Fruit fly (Drosophila melanogaster) whole organism, embryonic: ENCODE measurements around the gene CG13850.

ENCODE experiments used
- ATbp ChIP-seq: fragments of 200-800 bp; sonication (Bioruptor generic); optimal IDR thresholded peaks from 2 replicates; lab custom pipeline; 2017; ENCODE audit warnings: missing biosample characterization, mild to moderate bottlenecking, missing genetic modification characterization, missing genetic modification reagents
- Ada2b ChIP-seq: fragments of 200-800 bp; sonication (Bioruptor generic); IDR thresholded peaks from 2 replicates; pipeline ENCODE4 v1.3.6; 2022; ENCODE audit warnings: missing biosample characterization, missing genetic modification characterization
- Aef1 ChIP-seq: fragments of 200-800 bp; sonication (Bioruptor generic); IDR thresholded peaks from 3 replicates; pipeline ENCODE4 v1.3.6; 2022; ENCODE audit warnings: missing biosample characterization, missing genetic modification characterization
- CG10147 ChIP-seq: fragments of 200-800 bp; sonication (Bioruptor generic); optimal IDR thresholded peaks from 2 replicates; lab custom pipeline; 2019; ENCODE audit warnings: missing biosample characterization, mild to moderate bottlenecking, missing genetic modification characterization, moderate library complexity
- CG11723 ChIP-seq: fragments of 200-800 bp; sonication (Bioruptor generic); optimal IDR thresholded peaks from 2 replicates; lab custom pipeline; 2017; ENCODE audit warnings: missing biosample characterization, mild to moderate bottlenecking, missing genetic modification characterization
- CG12391 ChIP-seq: fragments of 200-800 bp; sonication (Bioruptor generic); optimal IDR thresholded peaks from 3 replicates; lab custom pipeline; 2018; ENCODE audit warnings: missing biosample characterization, mild to moderate bottlenecking, missing genetic modification characterization, moderate library complexity
- CG16779 ChIP-seq: fragments of 200-800 bp; sonication (Bioruptor generic); IDR thresholded peaks from 2 replicates; pipeline ENCODE4 v1.3.6; 2022; ENCODE audit warnings: missing biosample characterization, missing genetic modification characterization
- CG16813 ChIP-seq: fragments of 200-800 bp; sonication (Bioruptor generic); IDR thresholded peaks from 3 replicates; pipeline ENCODE4 v1.3.6; 2022; ENCODE audit warnings: missing biosample characterization, missing genetic modification characterization; ENCODE audit not compliant: partially characterized antibody
- CG16815 ChIP-seq: fragments of 200-800 bp; sonication (Bioruptor generic); optimal IDR thresholded peaks from 3 replicates; lab custom pipeline; 2017; ENCODE audit warnings: missing biosample characterization, mild to moderate bottlenecking, missing genetic modification characterization
- CG16863 ChIP-seq: fragments of 200-800 bp; sonication (Bioruptor generic); optimal IDR thresholded peaks from 3 replicates; lab custom pipeline; 2016; ENCODE audit warnings: missing biosample characterization, missing genetic modification characterization
- CG18476 ChIP-seq: fragments of 200-800 bp; sonication (Bioruptor generic); optimal IDR thresholded peaks from 2 replicates; lab custom pipeline; 2016; ENCODE audit warnings: missing biosample characterization, mild to moderate bottlenecking, missing genetic modification characterization
- CG31365 ChIP-seq: fragments of 200-800 bp; sonication (Bioruptor generic); optimal IDR thresholded peaks from 2 replicates; lab custom pipeline; 2018; ENCODE audit warnings: missing biosample characterization, mild to moderate bottlenecking, missing genetic modification characterization
- CG32532 ChIP-seq: fragments of 200-800 bp; sonication (Bioruptor generic); IDR thresholded peaks from 2 replicates; pipeline ENCODE4 v1.3.6; 2022; ENCODE audit warnings: missing biosample characterization, missing genetic modification characterization
- CG32772 ChIP-seq: fragments of 200-800 bp; sonication (Bioruptor generic); IDR thresholded peaks from 2 replicates; pipeline ENCODE4 v1.3.6; 2022; ENCODE audit warnings: missing biosample characterization, missing genetic modification characterization
- CG42726 ChIP-seq: fragments of 200-800 bp; sonication (Bioruptor generic); IDR thresholded peaks from 2 replicates; pipeline ENCODE4 v1.3.6; 2022; ENCODE audit warnings: missing biosample characterization, missing genetic modification characterization; ENCODE audit not compliant: partially characterized antibody
- CG6272 ChIP-seq: fragments of 200-800 bp; sonication (Bioruptor generic); IDR thresholded peaks from 2 replicates; pipeline ENCODE4 v1.3.6; 2022; ENCODE audit warnings: missing biosample characterization, missing genetic modification characterization
- CG6683 ChIP-seq: fragments of 200-800 bp; sonication (Bioruptor generic); optimal IDR thresholded peaks from 2 replicates; lab custom pipeline; 2017; ENCODE audit warnings: missing biosample characterization, mild to moderate bottlenecking, missing genetic modification characterization, missing genetic modification reagents
- CG8281 ChIP-seq: fragments of 200-800 bp; sonication (Bioruptor generic); optimal IDR thresholded peaks from 2 replicates; lab custom pipeline; 2018; ENCODE audit warnings: missing biosample characterization, mild to moderate bottlenecking, missing genetic modification characterization, moderate library complexity
- CG8388 ChIP-seq: fragments of 200-800 bp; sonication (Bioruptor generic); optimal IDR thresholded peaks from 2 replicates; lab custom pipeline; 2019; ENCODE audit warnings: missing biosample characterization, mild to moderate bottlenecking, missing genetic modification characterization, moderate library complexity
- CG8924 ChIP-seq: fragments of 200-800 bp; optimal IDR thresholded peaks from 3 replicates; lab custom pipeline; 2019; ENCODE audit warnings: missing biosample characterization, mild to moderate bottlenecking, missing genetic modification characterization, moderate library complexity
- D19B ChIP-seq: fragments of 200-800 bp; sonication (Bioruptor generic); optimal IDR thresholded peaks from 2 replicates; lab custom pipeline; 2017; ENCODE audit warnings: missing biosample characterization, mild to moderate bottlenecking, missing genetic modification characterization
- Dfd ChIP-seq, 2 experiments: fragments of >200 bp; optimal IDR thresholded peaks; 2 replicates each; lab custom pipeline; 2017; ENCODE audit warnings: missing biosample characterization in 2 of 2, missing genetic modification characterization in 2 of 2
- Gug ChIP-seq: fragments of 200-800 bp; sonication (Bioruptor generic); IDR thresholded peaks from 4 replicates; pipeline ENCODE4 v1.3.6; 2022; ENCODE audit warnings: missing biosample characterization, missing genetic modification characterization
- HLH4C ChIP-seq: fragments of 200-800 bp; sonication (Bioruptor generic); IDR thresholded peaks from 3 replicates; pipeline ENCODE4 v1.3.6; 2022; ENCODE audit warnings: missing biosample characterization, missing genetic modification characterization; ENCODE audit not compliant: partially characterized antibody
- Med ChIP-seq: fragments of 200-800 bp; sonication (Bioruptor generic); peaks from one replicate; lab custom pipeline; 2016; ENCODE audit warnings: missing biosample characterization, missing genetic modification characterization, mild to moderate bottlenecking, inconsistent platforms, moderate library complexity
- Mrtf ChIP-seq: fragments of 200-800 bp; sonication (Bioruptor generic); IDR thresholded peaks from 3 replicates; pipeline ENCODE4 v1.3.6; 2022; ENCODE audit warnings: missing biosample characterization, missing genetic modification characterization
- Oli ChIP-seq: fragments of 200-800 bp; sonication (Bioruptor generic); optimal IDR thresholded peaks from 2 replicates; lab custom pipeline; 2018; ENCODE audit warnings: missing biosample characterization, mild to moderate bottlenecking, missing genetic modification characterization, moderate library complexity
- Opbp ChIP-seq: fragments of 200-800 bp; sonication (Bioruptor generic); IDR thresholded peaks from 3 replicates; pipeline ENCODE4 v1.3.6; 2022; ENCODE audit warnings: missing biosample characterization, missing genetic modification characterization; ENCODE audit not compliant: partially characterized antibody
- Poxn ChIP-seq: fragments of 200-800 bp; sonication (Bioruptor generic); IDR thresholded peaks from 2 replicates; pipeline ENCODE4 v1.3.6; 2022; ENCODE audit warnings: missing biosample characterization, missing genetic modification characterization
- Sry-β ChIP-seq: fragments of 200-800 bp; sonication (Bioruptor generic); optimal IDR thresholded peaks from 2 replicates; lab custom pipeline; 2018; ENCODE audit warnings: missing biosample characterization, mild to moderate bottlenecking, missing genetic modification characterization, moderate library complexity
- abd-A ChIP-seq: fragments of 200-800 bp; sonication (Bioruptor generic); optimal IDR thresholded peaks from 3 replicates; lab custom pipeline; 2019; ENCODE audit warnings: missing biosample characterization, mild to moderate bottlenecking, missing genetic modification characterization, moderate library complexity
- bcd ChIP-seq: fragments of 200-800 bp; sonication (Bioruptor generic); optimal IDR thresholded peaks from 2 replicates; lab custom pipeline; 2017; ENCODE audit warnings: missing biosample characterization, mild to moderate bottlenecking, missing genetic modification characterization
- bsh ChIP-seq, 2 experiments: fragments of 200-800 bp; sonication (Bioruptor generic); optimal IDR thresholded peaks; 2 replicates each; lab custom pipeline; 2017 to 2018; ENCODE audit warnings: mild to moderate bottlenecking in 2 of 2, missing biosample characterization in 2 of 2, missing genetic modification characterization in 2 of 2, moderate library complexity in 1 of 2
- crol ChIP-seq: fragments of 200-800 bp; sonication (Bioruptor generic); IDR thresholded peaks from 2 replicates; pipeline ENCODE4 v1.3.6; 2022; ENCODE audit warnings: missing biosample characterization, missing genetic modification characterization
- esg ChIP-seq: fragments of 200-800 bp; sonication (Bioruptor generic); conservative IDR thresholded peaks from 2 replicates; pipeline ENCODE4 v1.3.6; 2022; ENCODE audit warnings: missing biosample characterization, missing genetic modification characterization
- gce ChIP-seq: fragments of 200-800 bp; sonication (Bioruptor generic); IDR thresholded peaks from 3 replicates; pipeline ENCODE4 v1.3.6; 2022; ENCODE audit warnings: missing biosample characterization, missing genetic modification characterization
- gfzf ChIP-seq: fragments of 200-800 bp; sonication (Bioruptor generic); optimal IDR thresholded peaks from 2 replicates; lab custom pipeline; 2016; ENCODE audit warnings: missing biosample characterization, mild to moderate bottlenecking, missing genetic modification characterization, moderate library complexity
- hkb ChIP-seq, 2 experiments: fragments of 200-800 bp in 1 of 2; fragments of >200 bp in 1 of 2; sonication (Bioruptor generic) in 1 of 2; IDR thresholded peaks in 1 of 2; optimal IDR thresholded peaks in 1 of 2; 2 replicates each; pipeline versions ENCODE4 v1.3.6 to Lab custom; 2017 to 2022; ENCODE audit warnings: missing biosample characterization in 1 of 2, missing genetic modification characterization in 1 of 2
- jing ChIP-seq: fragments of 200-800 bp; sonication (Bioruptor generic); optimal IDR thresholded peaks from 2 replicates; lab custom pipeline; 2018; ENCODE audit warnings: missing biosample characterization, mild to moderate bottlenecking, missing genetic modification characterization
- nerfin-1 ChIP-seq: fragments of 200-800 bp; sonication (Bioruptor generic); optimal IDR thresholded peaks from 3 replicates; lab custom pipeline; 2019; ENCODE audit warnings: missing biosample characterization, mild to moderate bottlenecking, missing genetic modification characterization, moderate library complexity
- odd ChIP-seq: fragments of 200-800 bp; sonication (Bioruptor generic); optimal IDR thresholded peaks from 2 replicates; lab custom pipeline; 2017; ENCODE audit warnings: missing biosample characterization, mild to moderate bottlenecking, missing genetic modification characterization
- prd ChIP-seq, 3 experiments: fragments of >200 bp in 2 of 3; fragments of 200-800 bp in 1 of 3; sonication (Bioruptor generic) in 1 of 3; optimal IDR thresholded peaks in 2 of 3; IDR thresholded peaks in 1 of 3; 2 replicates in 2 of 3; 3 replicates in 1 of 3; pipeline versions ENCODE4 v1.3.6 to Lab custom; 2017 to 2022; ENCODE audit warnings: missing biosample characterization in 1 of 3, missing genetic modification characterization in 1 of 3
- schlank ChIP-seq: fragments of 200-800 bp; sonication (Bioruptor generic); optimal IDR thresholded peaks from 2 replicates; lab custom pipeline; 2018; ENCODE audit warnings: missing biosample characterization, mild to moderate bottlenecking, missing genetic modification characterization
- tup ChIP-seq: fragments of 200-800 bp; sonication (Bioruptor generic); optimal IDR thresholded peaks from 2 replicates; lab custom pipeline; 2016; ENCODE audit warnings: missing biosample characterization, mild to moderate bottlenecking, missing genetic modification characterization, moderate library complexity
- vfl ChIP-seq: fragments of 200-800 bp; sonication (Bioruptor generic); optimal IDR thresholded peaks from 2 replicates; lab custom pipeline; 2016; ENCODE audit warnings: missing biosample characterization, missing genetic modification characterization
- zfh2 ChIP-seq: fragments of 200-800 bp; sonication (Bioruptor generic); optimal IDR thresholded peaks from 2 replicates; lab custom pipeline; 2016; ENCODE audit warnings: missing biosample characterization, missing genetic modification characterization

Gene CG13850

dm6 chr3R:22410537-22411360 lies at the start of gene CG13850, which contains the start of gene lqfR (continued):
- TF ChIP-seq CG6683 (GFP tag; lab: Kevin White, UChicago) (peak; percentile 45), CG10147 (peak; percentile 6), CG32532 (GFP tag; lab: Robert Waterston, UW) (peak; percentile 41; the same call in 1 of the 2 replicates), CG6272 (peak; percentile 14; the same call in 1 of the 2 replicates), odd (GFP tag; lab: Kevin White, UChicago) (peak; percentile 68), gfzf (GFP tag; lab: Kevin White, UChicago) (peak; percentile 28), CG8281 (peak; percentile 44), CG16863 (peak; percentile 65), ATbp (GFP tag; lab: Kevin White, UChicago) (peak; percentile 38), Opbp (GFP tag; lab: Robert Waterston, UW) (no peak), CG32772 (GFP tag; lab: Robert Waterston, UW) (no peak), Aef1 (no peak; the same call in 1 of the 3 replicates), esg (GFP tag; lab: Robert Waterston, UW) (peak; percentile 53; the same call in 1 of the 2 replicates), Sry-β (GFP tag; lab: Kevin White, UChicago) (peak; percentile 97), schlank (peak; percentile 35), tup (GFP tag; lab: Kevin White, UChicago) (peak; percentile 48), Dfd (GFP tag; optimal IDR thresholded peaks at IDR 0.05; lab: Kevin White, UChicago) (no peak), zfh2 (peak; percentile 92), crol (no peak), nerfin-1 (peak; percentile 33), Oli (tag; lab: Kevin White, UChicago) (peak; percentile 66), CG8924 (tag; lab: Kevin White, UChicago) (peak; percentile 63), CG18476 (GFP tag; lab: Kevin White, UChicago) (peak; percentile 89), bsh (GFP tag; optimal IDR thresholded peaks at IDR 0.05; lab: Kevin White, UChicago) (peak in 1 of 2 experiments; percentile 38), jing (no peak), Ada2b (no peak; the same call in 1 of the 2 replicates), Gug (GFP tag; lab: Robert Waterston, UW) (peak; percentile 59; the same call in 3 of the 4 replicates), D19B (peak; percentile 66), CG8388 (GFP tag; lab: Kevin White, UChicago) (peak; percentile 2), prd (optimal IDR thresholded peaks at IDR 0.05; lab: Kevin White, UChicago) (no peak), prd (GFP tag; IDR thresholded peaks at IDR 0.05; lab: Robert Waterston, UW) (peak; percentile 60; the same call in 2 of the 3 replicates), Mrtf (GFP tag; lab: Robert Waterston, UW) (peak; percentile 40; the same call in 1 of the 3 replicates), hkb (optimal IDR thresholded peaks at IDR 0.05; lab: Kevin White, UChicago) (peak; percentile 52), hkb (GFP tag; IDR thresholded peaks at IDR 0.05; lab: Robert Waterston, UW) (no peak), Med (GFP tag; lab: Kevin White, UChicago) (peak; percentile 96), CG16779 (GFP tag; lab: Robert Waterston, UW) (no peak), HLH4C (no peak), CG16815 (GFP tag; lab: Kevin White, UChicago) (peak; percentile 83), CG31365 (tag; lab: Kevin White, UChicago) (no peak), CG12391 (tag; lab: Kevin White, UChicago) (peak; percentile 80), CG11723 (GFP tag; lab: Kevin White, UChicago) (peak; percentile 58), CG42726 (GFP tag; lab: Robert Waterston, UW) (no peak), gce (GFP tag; lab: Robert Waterston, UW) (no peak), vfl (GFP tag; lab: Kevin White, UChicago) (peak; percentile 73), abd-A (no peak), CG16813 (no peak), bcd (GFP tag; lab: Kevin White, UChicago) (peak; percentile 84), Poxn (no peak)
